Fruit fly (Drosophila melanogaster): ENCODE results near the gene CG43362.

The CG43362 gene

DNA sequence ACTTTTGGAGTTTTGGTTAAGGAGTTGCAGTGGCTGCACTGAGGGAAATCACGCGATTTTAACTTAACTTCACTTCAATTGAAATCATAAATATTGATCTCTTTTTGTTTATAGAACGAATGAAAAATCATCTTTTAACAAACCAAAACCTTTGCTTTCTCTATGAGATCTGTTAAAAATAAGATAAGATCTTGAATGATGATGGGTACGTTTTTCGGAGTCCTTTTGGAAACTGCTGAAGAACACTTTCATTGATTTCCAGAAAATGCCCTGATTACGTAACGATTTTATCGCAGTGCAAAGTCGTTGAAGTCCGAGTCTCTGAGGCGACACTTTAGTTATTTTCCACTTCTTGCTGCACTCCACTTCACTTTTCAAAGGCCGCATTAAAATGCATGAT lies 21.0 kb upstream of the CG43362 start (continued):
- no peak for TF ChIP-seq zfh2 (GFP tag; optimal IDR thresholded peaks at IDR 0.05)
- no peak for TF ChIP-seq CG14965 (GFP tag; optimal IDR thresholded peaks at IDR 0.05; ENCODE audit: borderline replicate concordance)
- TF ChIP-seq CG7556 (GFP tag; optimal IDR thresholded peaks at IDR 0.05) = peak; percentile 54
- TF ChIP-seq Hand (GFP tag; optimal IDR thresholded peaks at IDR 0.05) = no peak
- no peak for TF ChIP-seq schlank (tag; optimal IDR thresholded peaks at IDR 0.05)
- TF ChIP-seq CG7839 (tag; optimal IDR thresholded peaks at IDR 0.05) = peak; percentile 72
- TF ChIP-seq CG11695 (GFP tag; IDR thresholded peaks at IDR 0.05) = no peak
- TF ChIP-seq Eip74EF (GFP tag; optimal IDR thresholded peaks at IDR 0.05) = peak in 1 of 2 experiments; percentile 24
- TF ChIP-seq gce (GFP tag; IDR thresholded peaks at IDR 0.05) = no peak
- no peak for TF ChIP-seq CG14860 (GFP tag; IDR thresholded peaks at IDR 0.05; ENCODE audit: partially characterized antibody)
- TF ChIP-seq B-H1 (GFP tag; IDR thresholded peaks at IDR 0.05) = no peak
- no peak for TF ChIP-seq CG43689 (GFP tag; IDR thresholded peaks at IDR 0.05)
- TF ChIP-seq Xrp1 (GFP tag; IDR thresholded peaks at IDR 0.05) = peak; percentile 52; the same call in 1 of the 2 replicates
- no peak for TF ChIP-seq pzg (GFP tag; optimal IDR thresholded peaks at IDR 0.05)
- no peak for TF ChIP-seq Jarid2 (GFP tag; optimal IDR thresholded peaks at IDR 0.05)
- TF ChIP-seq Neu2 (GFP tag; optimal IDR thresholded peaks at IDR 0.05; ENCODE audit: borderline replicate concordance) = no peak
- TF ChIP-seq sr (GFP tag; IDR thresholded peaks at IDR 0.05) = no peak
- no peak for TF ChIP-seq CG16779 (GFP tag; IDR thresholded peaks at IDR 0.05)
- TF ChIP-seq CG14050 (GFP tag; IDR thresholded peaks at IDR 0.05) = no peak
- no peak for TF ChIP-seq wek (GFP tag; optimal IDR thresholded peaks at IDR 0.05)
- TF ChIP-seq CG1603 (tag; optimal IDR thresholded peaks at IDR 0.05) = peak; percentile 44
- no peak for TF ChIP-seq pita (GFP tag; optimal IDR thresholded peaks at IDR 0.05)
- TF ChIP-seq Abd-B (GFP tag; optimal IDR thresholded peaks at IDR 0.05) = no peak
- TF ChIP-seq Six4 (GFP tag; optimal IDR thresholded peaks at IDR 0.05) = peak; percentile 1
- no peak for TF ChIP-seq cas (GFP tag; IDR thresholded peaks at IDR 0.05)
- TF ChIP-seq CG4707 (GFP tag; optimal IDR thresholded peaks at IDR 0.05) = peak; percentile 21
- peak; percentile 53 for TF ChIP-seq CG8924 (tag; optimal IDR thresholded peaks at IDR 0.05)
- no peak for TF ChIP-seq Deaf1 (tag; optimal IDR thresholded peaks at IDR 0.05)
- no peak for TF ChIP-seq Hr39 (optimal IDR thresholded peaks at IDR 0.05)
- TF ChIP-seq CG4617 (GFP tag; optimal IDR thresholded peaks at IDR 0.05; ENCODE audit: borderline replicate concordance) = no peak
- TF ChIP-seq CG17361 (GFP tag; IDR thresholded peaks at IDR 0.05) = peak; percentile 83
- TF ChIP-seq luna (GFP tag; optimal IDR thresholded peaks at IDR 0.05) = no peak
- TF ChIP-seq cato (GFP tag; optimal IDR thresholded peaks at IDR 0.05; ENCODE audit: borderline replicate concordance) = peak; percentile 39
- TF ChIP-seq CG8388 (GFP tag; optimal IDR thresholded peaks at IDR 0.05) = peak; percentile 73
- TF ChIP-seq Elba2 (GFP tag; optimal IDR thresholded peaks at IDR 0.05) = no peak
- TF ChIP-seq D (optimal IDR thresholded peaks at IDR 0.05) = no peak
- TF ChIP-seq D (GFP tag; optimal IDR thresholded peaks at IDR 0.05) = peak; percentile 61
- peak; percentile 29 for TF ChIP-seq Hsf (GFP tag; optimal IDR thresholded peaks at IDR 0.05)
- TF ChIP-seq sqz (GFP tag; optimal IDR thresholded peaks at IDR 0.05) = no peak
- no peak for TF ChIP-seq Kr (GFP tag; optimal IDR thresholded peaks at IDR 0.05)
- peak in 1 of 2 experiments; percentile 71 for TF ChIP-seq Hr51 (GFP tag; optimal IDR thresholded peaks at IDR 0.05)
- TF ChIP-seq CG42726 (GFP tag; IDR thresholded peaks at IDR 0.05; ENCODE audit: partially characterized antibody) = no peak
- TF ChIP-seq CG5953 (GFP tag; IDR thresholded peaks at IDR 0.05) = no peak
- no peak for TF ChIP-seq esg (GFP tag; conservative IDR thresholded peaks at IDR 0.05)
- TF ChIP-seq MTF-1 (GFP tag; optimal IDR thresholded peaks at IDR 0.05; ENCODE audit: borderline replicate concordance) = no peak
- TF ChIP-seq Trl (optimal IDR thresholded peaks at IDR 0.05) = no peak
- peak; percentile 5 for TF ChIP-seq Trl (GFP tag; optimal IDR thresholded peaks at IDR 0.05)
- no peak for TF ChIP-seq lab (GFP tag; optimal IDR thresholded peaks at IDR 0.05)
- no peak for TF ChIP-seq sd (tag; optimal IDR thresholded peaks at IDR 0.05)
- TF ChIP-seq lmd (GFP tag; IDR thresholded peaks at IDR 0.05) = peak; percentile 30; the same call in 1 of the 2 replicates
- no peak for TF ChIP-seq hkb (optimal IDR thresholded peaks at IDR 0.05)
- TF ChIP-seq hkb (GFP tag; IDR thresholded peaks at IDR 0.05) = no peak
